Fruit fly (Drosophila melanogaster): ENCODE data around the gene GAPcenA.

GAPcenA gene

dm6 chr3L:8360643-8361110 lies 14.3 kb downstream of the GAPcenA start, which contains the start of gene Idh (continued):
- TF ChIP-seq rgr (GFP tag; optimal IDR thresholded peaks at IDR 0.05): no peak
- no peak for TF ChIP-seq dmrt93B (GFP tag; optimal IDR thresholded peaks at IDR 0.05)
- TF ChIP-seq lola (GFP tag; optimal IDR thresholded peaks at IDR 0.05): no peak
- TF ChIP-seq OdsH (GFP tag; optimal IDR thresholded peaks at IDR 0.05): peak; percentile 29
- peak; percentile 72 for TF ChIP-seq Hr83 (GFP tag; optimal IDR thresholded peaks at IDR 0.05; ENCODE audit: poor library complexity, severe bottlenecking)
- TF ChIP-seq CG9705 (GFP tag; optimal IDR thresholded peaks at IDR 0.05): no peak
- peak; percentile 65 for TF ChIP-seq fru (GFP tag; optimal IDR thresholded peaks at IDR 0.05)
- no peak for TF ChIP-seq woc (GFP tag; optimal IDR thresholded peaks at IDR 0.05)
- TF ChIP-seq foxo (GFP tag; optimal IDR thresholded peaks at IDR 0.05): peak in 1 of 2 experiments; percentile 35
- TF ChIP-seq N (GFP tag; optimal IDR thresholded peaks at IDR 0.05): no peak
- peak; percentile 19 for TF ChIP-seq CrebA (GFP tag; optimal IDR thresholded peaks at IDR 0.05; ENCODE audit: borderline replicate concordance)
- TF ChIP-seq Rel (GFP tag; optimal IDR thresholded peaks at IDR 0.05): no peak
- peak; percentile 22 for TF ChIP-seq Rel (tag; optimal IDR thresholded peaks at IDR 0.05)
- TF ChIP-seq Abd-B (GFP tag; optimal IDR thresholded peaks at IDR 0.05): no peak
- TF ChIP-seq sv (GFP tag; optimal IDR thresholded peaks at IDR 0.05): no peak
- peak in 1 of 2 experiments; percentile 31 for TF ChIP-seq dl (GFP tag; optimal IDR thresholded peaks at IDR 0.05; ENCODE audit: insufficient read depth in 1 of 2, partially characterized antibody in 2 of 2)

- TF ChIP-seq Mio (GFP tag; optimal IDR thresholded peaks at IDR 0.05): no peak
- no peak for TF ChIP-seq jim (GFP tag; optimal IDR thresholded peaks at IDR 0.05)
- TF ChIP-seq pan (optimal IDR thresholded peaks at IDR 0.05): no peak
- no peak for TF ChIP-seq Rel (GFP tag; optimal IDR thresholded peaks at IDR 0.05)
- TF ChIP-seq Rel (tag; optimal IDR thresholded peaks at IDR 0.05): no peak
- no peak for TF ChIP-seq tai (GFP tag; optimal IDR thresholded peaks at IDR 0.05)
- TF ChIP-seq Abd-B (GFP tag; optimal IDR thresholded peaks at IDR 0.05): no peak
- TF ChIP-seq lola (GFP tag; optimal IDR thresholded peaks at IDR 0.05): no peak
- no peak for TF ChIP-seq Jra (GFP tag; optimal IDR thresholded peaks at IDR 0.05)
- no peak for TF ChIP-seq brk (GFP tag; optimal IDR thresholded peaks at IDR 0.05)
- no peak for TF ChIP-seq fru (GFP tag; optimal IDR thresholded peaks at IDR 0.05)
- no peak for TF ChIP-seq CG9705 (GFP tag; optimal IDR thresholded peaks at IDR 0.05)
- no peak for TF ChIP-seq foxo (GFP tag; optimal IDR thresholded peaks at IDR 0.05)
- TF ChIP-seq dsf (GFP tag; optimal IDR thresholded peaks at IDR 0.05; ENCODE audit: borderline replicate concordance): no peak
These were observed 16.9 kb downstream of the GAPcenA start for dm6 chr3L:8363266-8363665.

- TF ChIP-seq N (GFP tag; optimal IDR thresholded peaks at IDR 0.05): no peak
- TF ChIP-seq Hr78 (GFP tag; optimal IDR thresholded peaks at IDR 0.05): no peak
- peak; percentile 63 for TF ChIP-seq woc (GFP tag; optimal IDR thresholded peaks at IDR 0.05)
- TF ChIP-seq br (GFP tag; optimal IDR thresholded peaks at IDR 0.05): peak; percentile 52
- TF ChIP-seq CG9705 (GFP tag; optimal IDR thresholded peaks at IDR 0.05): no peak
- TF ChIP-seq OdsH (GFP tag; optimal IDR thresholded peaks at IDR 0.05): peak; percentile 67
- peak; percentile 77 for TF ChIP-seq fru (GFP tag; optimal IDR thresholded peaks at IDR 0.05)
- TF ChIP-seq tai (GFP tag; optimal IDR thresholded peaks at IDR 0.05): no peak
- TF ChIP-seq lola (GFP tag; optimal IDR thresholded peaks at IDR 0.05): no peak
- no peak for TF ChIP-seq Mio (GFP tag; optimal IDR thresholded peaks at IDR 0.05)
- TF ChIP-seq dl (GFP tag; optimal IDR thresholded peaks at IDR 0.05; ENCODE audit: insufficient read depth in 1 of 2, partially characterized antibody in 2 of 2): no peak
- peak; percentile 36 for TF ChIP-seq sage (GFP tag; optimal IDR thresholded peaks at IDR 0.05)
- peak in 1 of 2 experiments; percentile 60 for TF ChIP-seq foxo (GFP tag; optimal IDR thresholded peaks at IDR 0.05)
- TF ChIP-seq dmrt93B (GFP tag; optimal IDR thresholded peaks at IDR 0.05): peak; percentile 60
- peak; percentile 68 for TF ChIP-seq HLH106 (tag; optimal IDR thresholded peaks at IDR 0.05)
- TF ChIP-seq Rel (GFP tag; optimal IDR thresholded peaks at IDR 0.05): peak; percentile 89
- no peak for TF ChIP-seq Rel (tag; optimal IDR thresholded peaks at IDR 0.05)
- no peak for TF ChIP-seq Hr83 (GFP tag; optimal IDR thresholded peaks at IDR 0.05; ENCODE audit: poor library complexity, severe bottlenecking)
- peak; percentile 79 for TF ChIP-seq h (GFP tag; optimal IDR thresholded peaks at IDR 0.05)
- peak; percentile 32 for TF ChIP-seq psq (GFP tag; optimal IDR thresholded peaks at IDR 0.05)
- no peak for TF ChIP-seq CG32264 (GFP tag; optimal IDR thresholded peaks at IDR 0.05)
- no peak for TF ChIP-seq Dif (GFP tag; optimal IDR thresholded peaks at IDR 0.05; ENCODE audit: partially characterized antibody)
- TF ChIP-seq Sp1 (GFP tag; optimal IDR thresholded peaks at IDR 0.05): peak; percentile 55
- no peak for TF ChIP-seq jim (GFP tag; optimal IDR thresholded peaks at IDR 0.05)
- no peak for TF ChIP-seq Dfd (GFP tag; optimal IDR thresholded peaks at IDR 0.05)
- TF ChIP-seq pan (optimal IDR thresholded peaks at IDR 0.05): no peak
- no peak for TF ChIP-seq Jra (GFP tag; optimal IDR thresholded peaks at IDR 0.05)
- TF ChIP-seq ey (GFP tag; optimal IDR thresholded peaks at IDR 0.05): peak; percentile 77
- TF ChIP-seq rgr (GFP tag; optimal IDR thresholded peaks at IDR 0.05): peak; percentile 32
- no peak for TF ChIP-seq Abd-B (GFP tag; optimal IDR thresholded peaks at IDR 0.05)
- TF ChIP-seq CrebA (GFP tag; optimal IDR thresholded peaks at IDR 0.05; ENCODE audit: borderline replicate concordance): peak; percentile 88
- no peak for TF ChIP-seq Myc (optimal IDR thresholded peaks at IDR 0.05)
- TF ChIP-seq GATAd (GFP tag; optimal IDR thresholded peaks at IDR 0.05): no peak
These were observed 22.5 kb downstream of the GAPcenA start for dm6 chr3L:8368694-8369344.

Data from whole organism, wandering third instar larva.